Fruit fly (Drosophila melanogaster): ENCODE measurements around the gene tomboy20.

The tomboy20 gene

dm6 chr3R:10700638-10701037 is 35.1 kb downstream of the tomboy20 start (continued):
- TF ChIP-seq Lhr (GFP tag; optimal IDR thresholded peaks at IDR 0.05) (no peak), CG7963 (GFP tag; IDR thresholded peaks at IDR 0.05; ENCODE audit: partially characterized antibody) (no peak), sug (tag; optimal IDR thresholded peaks at IDR 0.05) (peak; percentile 97), zfh2 (GFP tag; optimal IDR thresholded peaks at IDR 0.05) (no peak), exex (tag; optimal IDR thresholded peaks at IDR 0.05) (peak; percentile 32), Doc3 (GFP tag; IDR thresholded peaks at IDR 0.05; ENCODE audit: partially characterized antibody) (no peak), Elba2 (GFP tag; optimal IDR thresholded peaks at IDR 0.05) (no peak), CG7987 (GFP tag; optimal IDR thresholded peaks at IDR 0.05) (no peak), CG13296 (GFP tag; optimal IDR thresholded peaks at IDR 0.05) (no peak), Bteb2 (GFP tag; optimal IDR thresholded peaks at IDR 0.05) (no peak), Ets97D (GFP tag; optimal IDR thresholded peaks at IDR 0.05) (no peak), CG6254 (GFP tag; optimal IDR thresholded peaks at IDR 0.05) (no peak), CG1647 (GFP tag; optimal IDR thresholded peaks at IDR 0.05) (no peak), D (optimal IDR thresholded peaks at IDR 0.05) (no peak), D (GFP tag; optimal IDR thresholded peaks at IDR 0.05) (no peak), Trl (optimal IDR thresholded peaks at IDR 0.05) (no peak), Trl (GFP tag; optimal IDR thresholded peaks at IDR 0.05) (no peak), sens (GFP tag) (no peak), lab (GFP tag; optimal IDR thresholded peaks at IDR 0.05) (no peak), CG31388 (GFP tag; optimal IDR thresholded peaks at IDR 0.05) (no peak), CG17568 (GFP tag; optimal IDR thresholded peaks at IDR 0.05) (no peak), unpg (GFP tag; optimal IDR thresholded peaks at IDR 0.05) (no peak), CG5180 (GFP tag; optimal IDR thresholded peaks at IDR 0.05) (no peak), CG7357 (GFP tag; IDR thresholded peaks at IDR 0.05) (no peak), CG9797 (GFP tag; optimal IDR thresholded peaks at IDR 0.05) (no peak), CG6683 (GFP tag; optimal IDR thresholded peaks at IDR 0.05) (no peak), Antp (GFP tag; optimal IDR thresholded peaks at IDR 0.05) (no peak), CTCF (GFP tag; optimal IDR thresholded peaks at IDR 0.05) (no peak)

- TF ChIP-seq CG13624 (GFP tag; optimal IDR thresholded peaks at IDR 0.05) (no peak), ac (GFP tag; optimal IDR thresholded peaks at IDR 0.05) (no peak), ase (GFP tag; IDR thresholded peaks at IDR 0.05) (no peak), dati (GFP tag; IDR thresholded peaks at IDR 0.05) (no peak), ems (GFP tag; optimal IDR thresholded peaks at IDR 0.05) (no peak), CG4820 (GFP tag; optimal IDR thresholded peaks at IDR 0.05) (no peak), CG18262 (tag; optimal IDR thresholded peaks at IDR 0.05) (no peak), luna (GFP tag; optimal IDR thresholded peaks at IDR 0.05) (no peak), Hr51 (GFP tag; optimal IDR thresholded peaks at IDR 0.05) (no peak), CG3838 (GFP tag; optimal IDR thresholded peaks at IDR 0.05) (no peak), tx (GFP tag; optimal IDR thresholded peaks at IDR 0.05) (no peak), mld (GFP tag; IDR thresholded peaks at IDR 0.05; ENCODE audit: partially characterized antibody) (no peak), chif (GFP tag; optimal IDR thresholded peaks at IDR 0.05) (no peak), gt (GFP tag; IDR thresholded peaks at IDR 0.05) (no peak), twi (tag; optimal IDR thresholded peaks at IDR 0.05) (no peak), yki (optimal IDR thresholded peaks at IDR 0.05) (no peak), pho (GFP tag; optimal IDR thresholded peaks at IDR 0.05) (no peak), inv (GFP tag; IDR thresholded peaks at IDR 0.05; ENCODE audit: partially characterized antibody) (no peak), nau (GFP tag; optimal IDR thresholded peaks at IDR 0.05) (no peak), CG9876 (GFP tag; optimal IDR thresholded peaks at IDR 0.05) (no peak), CG13894 (tag; optimal IDR thresholded peaks at IDR 0.05) (no peak), pb (GFP tag; optimal IDR thresholded peaks at IDR 0.05) (no peak), gro (GFP tag; optimal IDR thresholded peaks at IDR 0.05) (no peak), row (GFP tag; IDR thresholded peaks at IDR 0.05) (peak; percentile 51; the same call in 1 of the 3 replicates)
Measured at dm6 chr3R:10699020-10699951, 36.5 kb downstream of the tomboy20 start.

Measured in whole organism, embryonic.